Fruit fly (Drosophila melanogaster) whole organism, wandering third instar larva: ENCODE data around the gene CG15152.
A peak's percentile ranks its signal among the peaks of the same experiment; 100 is the strongest.

Source experiments
- Abd-B ChIP-seq: fragments of >200 bp; optimal IDR thresholded peaks from 2 replicates; lab custom pipeline; 2017; ENCODE audit warnings: missing biosample characterization, missing genetic modification characterization
- CG32264 ChIP-seq: fragments of 200-800 bp; sonication (Bioruptor generic); optimal IDR thresholded peaks from 2 replicates; lab custom pipeline; 2016; ENCODE audit warnings: missing biosample characterization, missing genetic modification characterization
- CG9705 ChIP-seq: fragments of 200-800 bp; sonication (Bioruptor generic); optimal IDR thresholded peaks from 2 replicates; lab custom pipeline; 2018; ENCODE audit warnings: missing biosample characterization, mild to moderate bottlenecking, missing genetic modification characterization
- CrebA ChIP-seq: fragments of 200-800 bp; sonication (Bioruptor generic); optimal IDR thresholded peaks from 2 replicates; lab custom pipeline; 2016; ENCODE audit warnings: missing biosample characterization, mild to moderate bottlenecking, missing genetic modification characterization, borderline replicate concordance
- Dfd ChIP-seq: fragments of >200 bp; optimal IDR thresholded peaks from 2 replicates; lab custom pipeline; 2017; ENCODE audit warnings: missing biosample characterization, missing genetic modification characterization
- Dif ChIP-seq: fragments of 200-275, 200-300 bp; sonication (Bioruptor generic); optimal IDR thresholded peaks from 2 replicates; lab custom pipeline; 2018; ENCODE audit warnings: missing biosample characterization, missing genetic modification characterization; ENCODE audit not compliant: partially characterized antibody
- GATAd ChIP-seq: sonication (Bioruptor generic); optimal IDR thresholded peaks from 2 replicates; lab custom pipeline; 2016; ENCODE audit warnings: missing biosample characterization, missing genetic modification characterization
- HLH106 ChIP-seq: fragments of 200-800 bp; optimal IDR thresholded peaks from 3 replicates; lab custom pipeline; 2019; ENCODE audit warnings: missing biosample characterization, mild to moderate bottlenecking, missing genetic modification characterization, moderate library complexity
- Hnf4 ChIP-seq: fragments of 200-800 bp; sonication (Bioruptor generic); optimal IDR thresholded peaks from 2 replicates; lab custom pipeline; 2016; ENCODE audit warnings: missing biosample characterization, mild to moderate bottlenecking, missing genetic modification characterization
- Hr78 ChIP-seq: fragments of >200 bp; optimal IDR thresholded peaks from 2 replicates; lab custom pipeline; 2017; ENCODE audit warnings: missing biosample characterization, missing genetic modification characterization
- Hr83 ChIP-seq: fragments of 200-300 bp; sonication (Bioruptor generic); optimal IDR thresholded peaks from 2 replicates; lab custom pipeline; 2016; ENCODE audit warnings: missing biosample characterization, mild to moderate bottlenecking, missing genetic modification characterization, moderate library complexity; ENCODE audit not compliant: poor library complexity, severe bottlenecking
- Jra ChIP-seq: sonication (Bioruptor generic); optimal IDR thresholded peaks from 2 replicates; lab custom pipeline; 2016; ENCODE audit warnings: missing biosample characterization, missing genetic modification characterization
- Mio ChIP-seq: sonication (Bioruptor generic); optimal IDR thresholded peaks from 2 replicates; lab custom pipeline; 2016; ENCODE audit warnings: missing biosample characterization, missing genetic modification characterization
- Myc ChIP-seq: fragments of >200 bp; optimal IDR thresholded peaks from 2 replicates; lab custom pipeline; 2017
- N ChIP-seq: fragments of >200 bp; optimal IDR thresholded peaks from 2 replicates; lab custom pipeline; 2018; ENCODE audit warnings: missing biosample characterization, missing external identifiers, missing genetic modification characterization
- OdsH ChIP-seq: fragments of 200-800 bp; sonication (Bioruptor generic); optimal IDR thresholded peaks from 2 replicates; lab custom pipeline; 2016; ENCODE audit warnings: missing biosample characterization, mild to moderate bottlenecking, missing genetic modification characterization
- Rel ChIP-seq, 2 experiments: fragments of 200-800 bp; sonication (Bioruptor generic) in 1 of 2; optimal IDR thresholded peaks; 2 replicates in 1 of 2; 3 replicates in 1 of 2; lab custom pipeline; 2016 to 2019; ENCODE audit warnings: mild to moderate bottlenecking in 2 of 2, missing biosample characterization in 2 of 2, missing genetic modification characterization in 2 of 2, moderate library complexity in 1 of 2
- Sp1 ChIP-seq: fragments of 200-800 bp; sonication (Bioruptor generic); optimal IDR thresholded peaks from 3 replicates; lab custom pipeline; 2019; ENCODE audit warnings: missing biosample characterization, mild to moderate bottlenecking, missing genetic modification characterization, moderate library complexity
- Vsx2 ChIP-seq: fragments of 200-300, 225-300 bp; sonication (Bioruptor generic); optimal IDR thresholded peaks from 2 replicates; lab custom pipeline; 2018; ENCODE audit warnings: missing biosample characterization, missing genetic modification characterization; ENCODE audit not compliant: partially characterized antibody
- br ChIP-seq: fragments of 200-800 bp; sonication (Bioruptor generic); optimal IDR thresholded peaks from 2 replicates; lab custom pipeline; 2016; ENCODE audit warnings: missing biosample characterization, missing genetic modification characterization
- brk ChIP-seq: fragments of 200-800 bp; sonication (Bioruptor generic); optimal IDR thresholded peaks from 2 replicates; lab custom pipeline; 2016; ENCODE audit warnings: missing biosample characterization, mild to moderate bottlenecking, missing genetic modification characterization
- dl ChIP-seq, 2 experiments: fragments of 175-275, 200-275 bp in 1 of 2; fragments of 200-275 bp in 1 of 2; sonication (Bioruptor generic); optimal IDR thresholded peaks; lab custom pipeline; 2018; ENCODE audit warnings: mild to moderate bottlenecking in 2 of 2, missing biosample characterization in 2 of 2, missing genetic modification characterization in 2 of 2, moderate library complexity in 2 of 2; ENCODE audit not compliant: partially characterized antibody in 2 of 2, insufficient read depth in 1 of 2
- dmrt93B ChIP-seq: fragments of 200-800 bp; sonication (Bioruptor generic); optimal IDR thresholded peaks from 2 replicates; lab custom pipeline; 2018; ENCODE audit warnings: missing biosample characterization, mild to moderate bottlenecking, missing genetic modification characterization
- dsf ChIP-seq: sonication (Bioruptor generic); optimal IDR thresholded peaks from 2 replicates; lab custom pipeline; 2016; ENCODE audit warnings: missing biosample characterization, missing genetic modification characterization, borderline replicate concordance
- ey ChIP-seq: fragments of 200-800 bp; sonication (Bioruptor generic); optimal IDR thresholded peaks from 2 replicates; lab custom pipeline; 2016; ENCODE audit warnings: missing biosample characterization, missing genetic modification characterization
- foxo ChIP-seq, 2 experiments: fragments of 200-800 bp; sonication (Bioruptor generic); optimal IDR thresholded peaks; 2 replicates in 1 of 2; 3 replicates in 1 of 2; lab custom pipeline; 2016 to 2017; ENCODE audit warnings: missing biosample characterization in 2 of 2, missing genetic modification characterization in 2 of 2
- fru ChIP-seq: fragments of 200-800 bp; sonication (Bioruptor generic); optimal IDR thresholded peaks from 3 replicates; lab custom pipeline; 2016; ENCODE audit warnings: missing biosample characterization, mild to moderate bottlenecking, missing genetic modification characterization
- h ChIP-seq: fragments of 200-800 bp; sonication (Bioruptor generic); optimal IDR thresholded peaks from 3 replicates; lab custom pipeline; 2016; ENCODE audit warnings: missing biosample characterization, mild to moderate bottlenecking, missing genetic modification characterization
- jim ChIP-seq: fragments of 175-275, 200-325 bp; sonication (Bioruptor generic); optimal IDR thresholded peaks from 2 replicates; lab custom pipeline; 2016; ENCODE audit warnings: missing biosample characterization, mild to moderate bottlenecking, missing genetic modification characterization
- lola ChIP-seq: fragments of >200 bp; optimal IDR thresholded peaks from 2 replicates; lab custom pipeline; 2017; ENCODE audit warnings: missing biosample characterization, missing genetic modification characterization
- pan ChIP-seq: fragments of >200 bp; optimal IDR thresholded peaks from 2 replicates; lab custom pipeline; 2017
- psq ChIP-seq: fragments of 200-800 bp; sonication (Bioruptor generic); optimal IDR thresholded peaks from 3 replicates; lab custom pipeline; 2017; ENCODE audit warnings: missing biosample characterization, mild to moderate bottlenecking, missing genetic modification characterization, moderate library complexity
- rgr ChIP-seq: fragments of 200-800 bp; sonication (Bioruptor generic); optimal IDR thresholded peaks from 3 replicates; lab custom pipeline; 2016; ENCODE audit warnings: missing biosample characterization, mild to moderate bottlenecking, missing genetic modification characterization
- sage ChIP-seq: fragments of 200-800 bp; sonication (Bioruptor generic); optimal IDR thresholded peaks from 2 replicates; lab custom pipeline; 2016; ENCODE audit warnings: missing biosample characterization, mild to moderate bottlenecking, missing genetic modification characterization
- sv ChIP-seq: fragments of 200-800 bp; sonication (Bioruptor generic); optimal IDR thresholded peaks from 3 replicates; lab custom pipeline; 2016; ENCODE audit warnings: missing biosample characterization, missing genetic modification characterization
- tai ChIP-seq: sonication (Bioruptor generic); optimal IDR thresholded peaks from 2 replicates; lab custom pipeline; 2016; ENCODE audit warnings: missing biosample characterization, missing genetic modification characterization
- usp ChIP-seq: fragments of >200 bp; optimal IDR thresholded peaks from 2 replicates; lab custom pipeline; 2017; ENCODE audit warnings: missing biosample characterization, missing genetic modification characterization
- woc ChIP-seq: sonication (Bioruptor generic); optimal IDR thresholded peaks from 2 replicates; lab custom pipeline; 2016; ENCODE audit warnings: missing biosample characterization, mild to moderate bottlenecking, missing genetic modification characterization

CG15152 gene

DNA sequence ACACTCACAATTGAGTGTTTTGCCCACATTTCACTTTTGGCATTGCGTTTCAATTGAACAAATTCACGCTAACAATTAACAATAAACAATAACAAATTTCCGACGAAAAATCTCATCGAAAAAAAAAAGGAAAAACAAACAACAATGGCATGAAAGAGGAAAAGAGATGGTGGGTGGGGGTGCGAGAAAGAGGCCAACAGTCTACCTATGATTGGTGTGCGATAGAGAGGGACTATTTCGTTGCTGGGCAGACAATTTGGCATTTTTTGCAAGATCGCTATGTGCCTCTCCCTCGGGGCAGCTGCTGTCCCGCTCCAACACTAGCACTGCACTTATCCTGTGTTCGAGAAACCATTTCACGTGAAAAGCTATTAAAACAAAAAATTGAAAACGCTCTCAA is 35.6 kb downstream of the CG15152 start:
- no peak for TF ChIP-seq Rel (GFP tag; optimal IDR thresholded peaks at IDR 0.05; lab: Kevin White, UChicago)
- TF ChIP-seq Rel (tag; optimal IDR thresholded peaks at IDR 0.05; lab: Kevin White, UChicago) = no peak
- TF ChIP-seq Vsx2 (GFP tag; lab: Kevin White, UChicago) = no peak
- TF ChIP-seq N (GFP tag; lab: Kevin White, UChicago) = no peak
- TF ChIP-seq CG9705 (GFP tag; lab: Kevin White, UChicago) = no peak
- TF ChIP-seq OdsH (GFP tag; lab: Kevin White, UChicago) = no peak
- TF ChIP-seq Hnf4 (GFP tag; lab: Kevin White, UChicago) = no peak
- no peak for TF ChIP-seq GATAd

DNA sequence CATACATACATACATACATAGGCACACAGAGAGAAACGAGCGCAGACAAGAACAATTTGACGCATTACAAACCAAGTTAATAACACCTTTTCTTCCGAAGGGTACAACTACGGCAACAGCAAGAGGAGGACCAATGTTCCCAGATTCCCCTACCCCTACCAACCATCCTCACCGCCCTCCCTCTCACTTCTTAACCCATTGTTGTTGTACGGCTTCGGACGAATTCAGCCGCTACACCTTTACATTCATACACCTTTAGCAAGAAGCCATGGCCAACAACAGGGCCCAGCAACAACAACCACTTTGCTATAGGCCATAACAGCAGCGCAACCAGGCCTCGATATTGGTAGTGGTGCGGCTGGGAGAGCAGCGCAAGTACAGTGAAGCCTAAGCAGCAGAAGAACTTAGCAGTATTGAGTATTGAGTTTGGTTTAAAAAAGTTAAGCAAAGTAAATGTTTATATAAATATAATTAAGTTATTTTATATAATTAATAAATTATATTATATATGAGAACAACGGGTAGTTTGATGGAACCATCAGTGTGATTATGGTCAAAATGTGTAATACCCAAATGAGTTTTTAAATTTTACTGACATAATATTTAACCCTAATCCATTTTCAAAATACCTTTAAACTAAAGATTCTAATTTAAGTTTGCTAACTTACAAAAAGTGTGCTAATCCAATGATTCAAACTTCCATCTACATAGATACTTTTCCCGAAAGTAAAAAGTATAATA is 36.2 kb downstream of the CG15152 start:
- TF ChIP-seq CG9705 (GFP tag; lab: Kevin White, UChicago) (no peak), h (GFP tag; lab: Kevin White, UChicago) (peak; percentile 62), Hr83 (GFP tag; lab: Kevin White, UChicago) (peak; percentile 86), ey (GFP tag; lab: Kevin White, UChicago) (peak; percentile 66), GATAd (no peak), Mio (GFP tag; lab: Kevin White, UChicago) (no peak), CG32264 (GFP tag; lab: Kevin White, UChicago) (peak; percentile 44), tai (GFP tag; lab: Kevin White, UChicago) (no peak), sv (GFP tag; lab: Kevin White, UChicago) (peak; percentile 35), Hnf4 (GFP tag; lab: Kevin White, UChicago) (peak; percentile 40), OdsH (GFP tag; lab: Kevin White, UChicago) (peak; percentile 63), psq (GFP tag; lab: Kevin White, UChicago) (peak; percentile 34), br (peak; percentile 58), woc (peak; percentile 80), Hr78 (GFP tag; lab: Kevin White, UChicago) (no peak), pan (lab: Kevin White, UChicago) (no peak), foxo (GFP tag; optimal IDR thresholded peaks at IDR 0.05; lab: Kevin White, UChicago) (peak in 1 of 2 experiments; percentile 70), Rel (GFP tag; optimal IDR thresholded peaks at IDR 0.05; lab: Kevin White, UChicago) (no peak), Rel (tag; optimal IDR thresholded peaks at IDR 0.05; lab: Kevin White, UChicago) (peak; percentile 48), usp (GFP tag; lab: Kevin White, UChicago) (no peak), Jra (GFP tag; lab: Kevin White, UChicago) (peak; percentile 18), sage (GFP tag; lab: Kevin White, UChicago) (no peak), Vsx2 (GFP tag; lab: Kevin White, UChicago) (no peak), rgr (GFP tag; lab: Kevin White, UChicago) (peak; percentile 42), Sp1 (peak; percentile 6), dl (GFP tag; optimal IDR thresholded peaks at IDR 0.05; lab: Kevin White, UChicago; ENCODE audit: insufficient read depth in 1 of 2, partially characterized antibody in 2 of 2) (no peak), dsf (no peak), Myc (lab: Kevin White, UChicago) (no peak), fru (peak; percentile 81), Dfd (GFP tag; lab: Kevin White, UChicago) (no peak), brk (GFP tag; lab: Kevin White, UChicago) (no peak), dmrt93B (GFP tag; lab: Kevin White, UChicago) (no peak), N (GFP tag; lab: Kevin White, UChicago) (peak; percentile 15), CrebA (GFP tag; lab: Kevin White, UChicago) (peak; percentile 24), lola (no peak), jim (GFP tag; lab: Kevin White, UChicago) (no peak), Dif (GFP tag; lab: Kevin White, UChicago) (no peak), HLH106 (peak; percentile 20), Abd-B (GFP tag; lab: Kevin White, UChicago) (no peak)
